Worm (Caenorhabditis elegans) whole organism, young adult: ENCODE measurements around the gene cpg-1.

Experiments used
- B0019.2 ChIP-seq: fragments of 200-800 bp; sonication (Bioruptor generic); conservative IDR thresholded peaks from 2 replicates; pipeline ENCODE4 v1.3.6; 2022; ENCODE audit warnings: missing genetic modification reagents, missing genetic modification characterization, missing compliant biosample characterization
- B0035.1 ChIP-seq: sonication (generic microtip); optimal IDR thresholded peaks from 2 replicates; lab custom pipeline; 2016; ENCODE audit warnings: missing genetic modification characterization, mild to moderate bottlenecking, missing compliant biosample characterization, missing genotype, missing genetic modification reagents
- B0261.1 ChIP-seq: sonication (generic microtip); optimal IDR thresholded peaks from 2 replicates; lab custom pipeline; 2016; ENCODE audit warnings: mild to moderate bottlenecking, missing genetic modification characterization, moderate library complexity, missing compliant biosample characterization
- B0336.3 ChIP-seq: fragments of 200-800 bp; sonication (Bioruptor generic); IDR thresholded peaks from 2 replicates; pipeline ENCODE4 v1.3.6; 2022; ENCODE audit warnings: missing genetic modification characterization, missing compliant biosample characterization
- F22D6.2 ChIP-seq: sonication (generic microtip); optimal IDR thresholded peaks from 2 replicates; lab custom pipeline; 2016; ENCODE audit warnings: mild to moderate bottlenecking, missing genetic modification characterization, missing compliant biosample characterization
- F23B12.7 ChIP-seq: sonication (generic microtip); optimal IDR thresholded peaks from 2 replicates; lab custom pipeline; 2017; ENCODE audit warnings: missing genetic modification characterization, mild to moderate bottlenecking, missing compliant biosample characterization, antibody characterized with exemption, moderate library complexity; ENCODE audit not compliant: insufficient read depth
- F49E8.2 ChIP-seq: sonication (generic microtip); optimal IDR thresholded peaks from 3 replicates; lab custom pipeline; 2017; ENCODE audit warnings: missing genetic modification characterization, mild to moderate bottlenecking, missing compliant biosample characterization, antibody characterized with exemption, moderate library complexity; ENCODE audit not compliant: insufficient read depth
- F57C9.4 ChIP-seq: sonication (generic microtip); optimal IDR thresholded peaks from 2 replicates; lab custom pipeline; 2017; ENCODE audit warnings: mild to moderate bottlenecking, missing genetic modification characterization, missing compliant biosample characterization
- T26A5.8 ChIP-seq: sonication (generic microtip); optimal IDR thresholded peaks from 2 replicates; lab custom pipeline; 2016; ENCODE audit warnings: missing genetic modification characterization, missing compliant biosample characterization
- Y67H2A.10 ChIP-seq: fragments of 200-800 bp; sonication (Bioruptor generic); conservative IDR thresholded peaks from 2 replicates; pipeline ENCODE4 v1.3.6; 2022; ENCODE audit warnings: missing genetic modification reagents, missing genetic modification characterization, missing compliant biosample characterization
- Y79H2A.3 ChIP-seq: fragments of 200-800 bp; sonication (Bioruptor generic); conservative IDR thresholded peaks from 2 replicates; pipeline ENCODE4 v1.3.6; 2022; ENCODE audit warnings: missing genetic modification reagents, missing genetic modification characterization, missing compliant biosample characterization
- ama-1 ChIP-seq, 3 experiments: fragments of 150-350 bp in 1 of 3; sonication (generic microtip) in 2 of 3; optimal IDR thresholded peaks; 2 replicates each; lab custom pipeline; 2014 to 2018; ENCODE audit warnings: missing biosample characterization in 2 of 3, missing genetic modification characterization in 2 of 3, missing genetic modification reagents in 2 of 3
- athp-1 ChIP-seq: sonication (generic microtip); optimal IDR thresholded peaks from 2 replicates; lab custom pipeline; 2017; ENCODE audit warnings: mild to moderate bottlenecking, missing genetic modification characterization, missing compliant biosample characterization
- cebp-1 ChIP-seq, 2 experiments: fragments of 200-800 bp in 1 of 2; sonication (Bioruptor generic) in 1 of 2; sonication (generic microtip) in 1 of 2; IDR thresholded peaks in 1 of 2; optimal IDR thresholded peaks in 1 of 2; 2 replicates each; pipeline versions ENCODE4 v1.3.6 to Lab custom; 2017 to 2022; ENCODE audit warnings: missing compliant biosample characterization in 2 of 2, missing genetic modification characterization in 2 of 2, mild to moderate bottlenecking in 1 of 2, missing genetic modification reagents in 1 of 2, moderate library complexity in 1 of 2
- ceh-40 ChIP-seq: fragments of 200-800 bp; sonication (Bioruptor generic); IDR thresholded peaks from 2 replicates; pipeline ENCODE4 v1.3.6; 2022; ENCODE audit warnings: missing genetic modification characterization, missing compliant biosample characterization
- egl-44 ChIP-seq: fragments of 200-800 bp; sonication (Bioruptor generic); IDR thresholded peaks from 2 replicates; pipeline ENCODE4 v1.3.6; 2022; ENCODE audit warnings: missing genetic modification reagents, missing genetic modification characterization, missing compliant biosample characterization
- ekl-4 ChIP-seq: fragments of 200-800 bp; sonication (Bioruptor generic); IDR thresholded peaks from 2 replicates; pipeline ENCODE4 v1.3.6; 2022; ENCODE audit warnings: missing genetic modification reagents, missing genetic modification characterization, missing compliant biosample characterization
- ets-4 ChIP-seq: fragments of 200-800 bp; sonication (Bioruptor generic); optimal IDR thresholded peaks from 2 replicates; lab custom pipeline; 2018; ENCODE audit warnings: mild to moderate bottlenecking, missing genetic modification characterization, missing compliant biosample characterization
- hlh-26 ChIP-seq: fragments of 200-800 bp; sonication (Bioruptor generic); conservative IDR thresholded peaks from 2 replicates; pipeline ENCODE4 v1.3.6; 2022; ENCODE audit warnings: missing genetic modification reagents, missing genetic modification characterization, missing compliant biosample characterization
- let-607 ChIP-seq, 2 experiments: fragments of 200-800 bp in 1 of 2; sonication (Bioruptor generic) in 1 of 2; sonication (generic microtip) in 1 of 2; optimal IDR thresholded peaks; 2 replicates each; lab custom pipeline; 2016 to 2018; ENCODE audit warnings: mild to moderate bottlenecking in 2 of 2, missing compliant biosample characterization in 2 of 2, missing genetic modification characterization in 2 of 2, moderate library complexity in 2 of 2, missing genotype in 1 of 2
- lin-35 ChIP-seq, 3 experiments: fragments of 150-350 bp in 2 of 3; sonication (generic microtip) in 1 of 3; optimal IDR thresholded peaks; 2 replicates each; lab custom pipeline; 2014 to 2018; ENCODE audit warnings: missing biosample characterization in 3 of 3, missing genetic modification characterization in 3 of 3, missing genetic modification reagents in 3 of 3
- mel-28 ChIP-seq: sonication (generic microtip); optimal IDR thresholded peaks from 2 replicates; lab custom pipeline; 2016; ENCODE audit warnings: borderline replicate concordance, mild to moderate bottlenecking, missing genetic modification characterization, missing compliant biosample characterization
- nfya-1 ChIP-seq: sonication (generic microtip); optimal IDR thresholded peaks from 2 replicates; lab custom pipeline; 2017; ENCODE audit warnings: antibody characterized with exemption, missing compliant biosample characterization, missing genetic modification characterization, borderline replicate concordance; ENCODE audit not compliant: insufficient read depth
- nhr-80 ChIP-seq: sonication (generic microtip); optimal IDR thresholded peaks from 2 replicates; lab custom pipeline; 2016; ENCODE audit warnings: missing genetic modification characterization, missing compliant biosample characterization
- rcor-1 ChIP-seq: fragments of 200-800 bp; sonication (Bioruptor generic); IDR thresholded peaks from 2 replicates; pipeline ENCODE4 v1.3.6; 2022; ENCODE audit warnings: missing genetic modification reagents, missing genetic modification characterization, missing compliant biosample characterization
- repo-1 ChIP-seq: sonication (generic microtip); optimal IDR thresholded peaks from 2 replicates; lab custom pipeline; 2017; ENCODE audit warnings: mild to moderate bottlenecking, missing genetic modification characterization, missing compliant biosample characterization
- somi-1 ChIP-seq: fragments of 200-800 bp; sonication (Bioruptor generic); optimal IDR thresholded peaks from 2 replicates; lab custom pipeline; 2018; ENCODE audit warnings: mild to moderate bottlenecking, missing genetic modification characterization, missing compliant biosample characterization
- unc-130 ChIP-seq: sonication (generic microtip); optimal IDR thresholded peaks from 2 replicates; lab custom pipeline; 2016; ENCODE audit warnings: missing genetic modification reagents, missing genetic modification characterization, missing compliant biosample characterization
- xnd-1 ChIP-seq: sonication (generic microtip); optimal IDR thresholded peaks from 2 replicates; lab custom pipeline; 2016; ENCODE audit warnings: missing genotype, missing genetic modification reagents, missing genetic modification characterization, missing compliant biosample characterization
- ztf-28 ChIP-seq: fragments of 200-800 bp; sonication (Bioruptor generic); IDR thresholded peaks from 2 replicates; pipeline ENCODE4 v1.3.6; 2022; ENCODE audit warnings: missing genetic modification reagents, missing genetic modification characterization, missing compliant biosample characterization
- ztf-6 ChIP-seq: fragments of 200-800 bp; sonication (Bioruptor generic); IDR thresholded peaks from 2 replicates; pipeline ENCODE4 v1.3.6; 2022; ENCODE audit warnings: missing genetic modification reagents, missing genetic modification characterization, missing compliant biosample characterization

cpg-1 gene

DNA sequence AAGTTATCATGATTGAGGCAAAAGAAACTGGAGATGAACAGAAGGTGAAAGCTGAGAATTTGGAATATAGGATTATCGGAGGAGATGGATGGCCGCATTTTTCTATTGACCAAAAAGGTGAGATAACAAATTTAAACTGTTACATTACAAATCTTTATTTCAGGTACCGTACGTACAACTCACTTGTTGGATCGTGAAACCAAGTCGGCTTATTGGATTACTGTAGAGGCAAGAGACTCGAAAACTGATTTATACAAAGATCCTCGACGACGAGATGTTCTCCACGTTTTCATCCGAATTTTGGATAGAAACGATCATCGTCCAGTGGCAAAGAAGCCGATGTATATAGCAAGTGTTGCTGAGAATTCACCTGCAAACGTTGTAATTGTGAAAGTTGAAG lies 36.8 kb downstream of the cpg-1 start:
- TF ChIP-seq ekl-4 (GFP tag; lab: Robert Waterston, UW) (no peak), somi-1 (GFP tag; lab: Kevin White, UChicago) (no peak), cebp-1 (GFP tag; IDR thresholded peaks at IDR 0.05; lab: Robert Waterston, UW) (no peak), cebp-1 (tag; optimal IDR thresholded peaks at IDR 0.05; lab: Kevin White, UChicago) (no peak), Y79H2A.3 (GFP tag; lab: Robert Waterston, UW) (no peak), B0336.3 (GFP tag; lab: Robert Waterston, UW) (no peak), unc-130 (no peak), repo-1 (no peak), xnd-1 (tag; lab: Kevin White, UChicago) (no peak), athp-1 (tag; lab: Kevin White, UChicago) (no peak), B0035.1 (tag; lab: Kevin White, UChicago) (no peak), rcor-1 (GFP tag; lab: Robert Waterston, UW) (no peak), mel-28 (tag; lab: Kevin White, UChicago) (no peak), F57C9.4 (tag; lab: Kevin White, UChicago) (no peak), ets-4 (GFP tag; lab: Kevin White, UChicago) (no peak), nfya-1 (tag; lab: Kevin White, UChicago) (no peak), egl-44 (no peak), B0261.1 (tag; lab: Kevin White, UChicago) (no peak), ama-1 (optimal IDR thresholded peaks at IDR 0.05; lab: Kevin White, UChicago) (no peak), ama-1 (GFP tag; optimal IDR thresholded peaks at IDR 0.05; lab: Kevin White, UChicago) (no peak), F49E8.2 (tag; lab: Kevin White, UChicago) (no peak)
- TF ChIP-seq, all 124 proteins: peak for 0

DNA sequence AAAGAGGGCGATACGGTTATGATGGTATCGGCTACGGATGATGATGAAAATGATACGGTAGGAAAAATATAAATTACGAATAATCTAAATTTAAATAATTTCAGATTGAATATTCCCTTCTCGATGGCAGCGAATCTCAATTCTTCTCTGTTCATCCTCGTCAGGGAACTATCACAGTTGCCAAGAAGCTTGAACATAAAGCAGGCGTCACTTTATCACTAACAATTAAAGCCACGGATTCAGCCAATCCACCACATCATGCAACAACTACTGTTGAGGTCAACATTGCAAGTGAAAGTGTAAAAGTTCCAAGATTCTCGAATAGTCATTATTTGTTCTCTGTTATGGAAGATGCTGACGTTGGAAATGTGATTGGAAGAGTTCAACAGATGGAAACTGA lies 41.8 kb downstream of the cpg-1 start:
- TF ChIP-seq F22D6.2 (no peak), hlh-26 (no peak), let-607 (tag; optimal IDR thresholded peaks at IDR 0.05; lab: Kevin White, UChicago) (no peak), F23B12.7 (tag; lab: Kevin White, UChicago) (no peak), ama-1 (optimal IDR thresholded peaks at IDR 0.05; lab: Kevin White, UChicago) (no peak), ama-1 (GFP tag; optimal IDR thresholded peaks at IDR 0.05; lab: Kevin White, UChicago) (no peak), B0336.3 (GFP tag; lab: Robert Waterston, UW) (no peak), Y67H2A.10 (GFP tag; lab: Robert Waterston, UW) (no peak), ztf-28 (GFP tag; lab: Robert Waterston, UW) (no peak), B0261.1 (tag; lab: Kevin White, UChicago) (no peak), Y79H2A.3 (GFP tag; lab: Robert Waterston, UW) (no peak), B0019.2 (GFP tag; lab: Robert Waterston, UW) (no peak), T26A5.8 (no peak), ztf-6 (GFP tag; lab: Robert Waterston, UW) (no peak), unc-130 (no peak), lin-35 (GFP tag; optimal IDR thresholded peaks at IDR 0.05; lab: Kevin White, UChicago) (no peak), ceh-40 (GFP tag; lab: Robert Waterston, UW) (no peak)

DNA sequence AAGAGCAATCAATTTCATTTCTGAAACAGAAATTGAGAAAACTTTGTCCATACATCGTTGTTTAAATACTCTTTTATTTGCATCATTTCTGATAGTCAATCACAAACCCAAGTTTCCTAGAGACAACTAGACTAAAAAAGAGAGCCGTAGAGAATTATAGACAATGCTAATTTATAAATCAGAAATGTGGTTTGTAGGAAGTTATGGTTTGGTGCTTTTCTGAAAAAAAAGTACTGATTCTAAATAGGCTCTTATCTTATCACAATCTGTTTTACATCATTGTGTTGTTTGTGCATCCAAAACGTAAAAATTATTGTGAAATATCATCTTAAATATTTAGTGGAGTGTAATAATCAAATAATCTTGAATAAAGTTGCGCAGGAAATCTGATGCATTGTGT lies 51.4 kb downstream of the cpg-1 start, which contains the start of gene ugt-62:
Gene ugt-62, minus strand, starts transcription at position 20 of the 400 bp plus-strand sequence.
- TF ChIP-seq rcor-1 (GFP tag; lab: Robert Waterston, UW) (no peak), cebp-1 (GFP tag; IDR thresholded peaks at IDR 0.05; lab: Robert Waterston, UW) (peak; percentile 74), cebp-1 (tag; optimal IDR thresholded peaks at IDR 0.05; lab: Kevin White, UChicago) (no peak), nhr-80 (tag; lab: Kevin White, UChicago) (peak; percentile 98)
- TF ChIP-seq, all 124 proteins: peak for 2
